Worm (Caenorhabditis elegans) whole organism, L2 larva: Measurements from ENCODE around the gene srw-56.
"Not testable (repeated sequence)": the region's sequence is repeated elsewhere in the genome, so short reads cannot be mapped to it uniquely, and the experiment has no call there.

ENCODE experiments used
- C34F6.9 ChIP-seq: fragments of 150-350 bp; optimal IDR thresholded peaks from 2 replicates; lab custom pipeline; 2014; ENCODE audit warnings: missing biosample characterization, missing genetic modification characterization
- F13H6.1 ChIP-seq: sonication (generic microtip); optimal IDR thresholded peaks from 2 replicates; lab custom pipeline; 2016; ENCODE audit warnings: missing genetic modification characterization, missing compliant biosample characterization
- ZK546.5 ChIP-seq: sonication (generic microtip); optimal IDR thresholded peaks from 2 replicates; lab custom pipeline; 2017; ENCODE audit warnings: missing biosample characterization, missing genetic modification characterization
- alr-1 ChIP-seq: fragments of 150-350 bp; optimal IDR thresholded peaks from 2 replicates; lab custom pipeline; 2014; ENCODE audit warnings: missing biosample characterization, missing genetic modification characterization
- aly-2 ChIP-seq: fragments of 150-350 bp; optimal IDR thresholded peaks from 2 replicates; lab custom pipeline; 2014; ENCODE audit warnings: missing biosample characterization, missing genetic modification characterization
- ama-1 ChIP-seq: fragments of 150-350 bp; optimal IDR thresholded peaks from 2 replicates; lab custom pipeline; 2018; ENCODE audit warnings: inconsistent platforms
- ceh-16 ChIP-seq: fragments of 150-350 bp; optimal IDR thresholded peaks from 2 replicates; lab custom pipeline; 2014; ENCODE audit warnings: missing biosample characterization, missing genetic modification characterization
- ceh-82 ChIP-seq: fragments of 150-350 bp; optimal IDR thresholded peaks from 2 replicates; lab custom pipeline; 2014; ENCODE audit warnings: missing biosample characterization, missing genetic modification characterization
- crh-2 ChIP-seq: sonication (generic microtip); optimal IDR thresholded peaks from 2 replicates; lab custom pipeline; 2017; ENCODE audit warnings: missing biosample characterization, missing genetic modification characterization
- dmd-4 ChIP-seq: sonication (generic microtip); optimal IDR thresholded peaks from 2 replicates; lab custom pipeline; 2017; ENCODE audit warnings: missing biosample characterization, missing genetic modification characterization
- egl-27 ChIP-seq: sonication (generic microtip); optimal IDR thresholded peaks from 3 replicates; lab custom pipeline; 2017; ENCODE audit warnings: missing biosample characterization, missing genetic modification reagents, missing genetic modification characterization
- elt-1 ChIP-seq: fragments of 150-350 bp; optimal IDR thresholded peaks from 2 replicates; lab custom pipeline; 2014; ENCODE audit warnings: missing biosample characterization, missing genetic modification characterization
- elt-3 ChIP-seq: sonication (generic microtip); optimal IDR thresholded peaks from 2 replicates; lab custom pipeline; 2017; ENCODE audit warnings: missing biosample characterization, missing genetic modification characterization
- fos-1 ChIP-seq: fragments of 150-350 bp; optimal IDR thresholded peaks from 2 replicates; lab custom pipeline; 2014; ENCODE audit warnings: missing biosample characterization, missing genetic modification characterization
- gmeb-1 ChIP-seq: fragments of 150-350 bp; optimal IDR thresholded peaks from 2 replicates; lab custom pipeline; 2014; ENCODE audit warnings: missing biosample characterization, missing genetic modification characterization
- lin-13 ChIP-seq: fragments of 150-350 bp; optimal IDR thresholded peaks from 2 replicates; lab custom pipeline; 2014; ENCODE audit warnings: missing biosample characterization, missing genetic modification reagents, missing genetic modification characterization
- lin-39 ChIP-seq: fragments of 150-350 bp; optimal IDR thresholded peaks from 2 replicates; lab custom pipeline; 2014; ENCODE audit warnings: missing biosample characterization, missing genetic modification reagents, missing genetic modification characterization
- lsy-2 ChIP-seq, 2 experiments: fragments of 150-350 bp in 1 of 2; sonication (generic microtip) in 1 of 2; optimal IDR thresholded peaks; 2 replicates each; lab custom pipeline; 2014 to 2017; ENCODE audit warnings: missing biosample characterization in 2 of 2, missing genetic modification characterization in 2 of 2
- mab-5 ChIP-seq: fragments of 150-350 bp; optimal IDR thresholded peaks from 2 replicates; lab custom pipeline; 2014; ENCODE audit warnings: missing biosample characterization, missing genetic modification characterization
- mbf-1 ChIP-seq: sonication (generic microtip); optimal IDR thresholded peaks from 2 replicates; lab custom pipeline; 2017; ENCODE audit warnings: missing biosample characterization, missing genetic modification characterization
- nhr-10 ChIP-seq: sonication (generic microtip); optimal IDR thresholded peaks from 2 replicates; lab custom pipeline; 2017; ENCODE audit warnings: missing biosample characterization, missing genetic modification characterization
- nhr-11 ChIP-seq: fragments of 150-350 bp; optimal IDR thresholded peaks from 2 replicates; lab custom pipeline; 2014; ENCODE audit warnings: missing biosample characterization, missing genetic modification characterization
- nhr-12 ChIP-seq: fragments of 150-350 bp; optimal IDR thresholded peaks from 2 replicates; lab custom pipeline; 2014; ENCODE audit warnings: missing biosample characterization, missing genetic modification characterization
- nhr-21 ChIP-seq: fragments of 150-350 bp; optimal IDR thresholded peaks from 2 replicates; lab custom pipeline; 2014; ENCODE audit warnings: missing biosample characterization, missing genetic modification characterization
- nhr-237 ChIP-seq: fragments of 150-350 bp; optimal IDR thresholded peaks from 2 replicates; lab custom pipeline; 2014; ENCODE audit warnings: missing biosample characterization, missing genetic modification characterization
- nhr-77 ChIP-seq: fragments of 150-350 bp; optimal IDR thresholded peaks from 2 replicates; lab custom pipeline; 2014; ENCODE audit warnings: missing biosample characterization, missing genetic modification characterization
- sem-4 ChIP-seq: fragments of 150-350 bp; optimal IDR thresholded peaks from 2 replicates; lab custom pipeline; 2014; ENCODE audit warnings: missing biosample characterization, missing genetic modification reagents, missing genetic modification characterization
- sma-3 ChIP-seq: sonication (generic microtip); optimal IDR thresholded peaks from 2 replicates; lab custom pipeline; 2016; ENCODE audit warnings: missing genetic modification reagents, missing genetic modification characterization, missing compliant biosample characterization
- sma-9 ChIP-seq, 2 experiments: fragments of 150-350 bp in 1 of 2; sonication (generic microtip) in 1 of 2; optimal IDR thresholded peaks; 2 replicates each; lab custom pipeline; 2014 to 2016; ENCODE audit warnings: missing genetic modification characterization in 2 of 2, mild to moderate bottlenecking in 1 of 2, missing biosample characterization in 1 of 2, missing compliant biosample characterization in 1 of 2, missing genetic modification reagents in 1 of 2, moderate library complexity in 1 of 2
- snpc-4 ChIP-seq: fragments of 150-350 bp; optimal IDR thresholded peaks from 2 replicates; lab custom pipeline; 2014; ENCODE audit warnings: missing biosample characterization, missing genetic modification characterization
- unc-39 ChIP-seq: fragments of 150-350 bp; optimal IDR thresholded peaks from 2 replicates; lab custom pipeline; 2014; ENCODE audit warnings: missing biosample characterization, missing genetic modification characterization
- unc-55 ChIP-seq: fragments of 150-350 bp; sonication (generic microtip); optimal IDR thresholded peaks from 3 replicates; lab custom pipeline; 2014; ENCODE audit warnings: missing biosample characterization, missing genetic modification reagents, missing genetic modification characterization
- zag-1 ChIP-seq: fragments of 150-350 bp; optimal IDR thresholded peaks from 2 replicates; lab custom pipeline; 2014; ENCODE audit warnings: missing biosample characterization, missing genetic modification characterization

srw-56 gene

ce11 chrV:15996655-15997186 is 44.1 kb upstream of the srw-56 start, which contains the start of the genes C06C6.9 and C06C6.8:
C06C6.9 (minus strand) TSS chrV:15996755.
C06C6.8 (plus strand) TSS chrV:15997136.
- no peak for TF ChIP-seq lsy-2 (tag; optimal IDR thresholded peaks at IDR 0.05; lab: Kevin White, UChicago)
- no peak for TF ChIP-seq fos-1
- no peak for TF ChIP-seq nhr-10 (tag; lab: Kevin White, UChicago)
- no peak for TF ChIP-seq sem-4 (tag; lab: Kevin White, UChicago)
- TF ChIP-seq elt-3 (tag; lab: Kevin White, UChicago): no peak
- TF ChIP-seq mbf-1 (tag; lab: Kevin White, UChicago): no peak
- no peak for TF ChIP-seq dmd-4 (tag; lab: Kevin White, UChicago)
- TF ChIP-seq unc-55 (GFP tag; lab: Kevin White, UChicago): no peak
- TF ChIP-seq sma-9 (GFP tag; optimal IDR thresholded peaks at IDR 0.05; lab: Kevin White, UChicago): no peak
- TF ChIP-seq sma-9 (tag; optimal IDR thresholded peaks at IDR 0.05; lab: Kevin White, UChicago): no peak
- no peak for TF ChIP-seq lin-39 (tag; lab: Kevin White, UChicago)
- TF ChIP-seq C34F6.9 (tag; lab: Kevin White, UChicago): no peak

- not testable (repeated sequence) for TF ChIP-seq zag-1; nhr-10 (tag; lab: Kevin White, UChicago); ama-1 (lab: Kevin White, UChicago)
These were observed 39.2 kb upstream of the srw-56 start, which contains the start of gene C06C6.7 for ce11 chrV:15991850-15992249. C06C6.7 (plus strand) TSS chrV:15992150.

ce11 chrV:15988074-15988473 is 35.4 kb upstream of the srw-56 start, which contains the start of gene F36G9.15:
F36G9.15 (minus strand) TSS chrV:15988174.
- TF ChIP-seq egl-27 (tag; lab: Kevin White, UChicago) (no peak), mbf-1 (tag; lab: Kevin White, UChicago) (no peak), alr-1 (tag; lab: Kevin White, UChicago) (no peak), elt-1 (tag; lab: Kevin White, UChicago) (no peak), ZK546.5 (tag; lab: Kevin White, UChicago) (no peak), gmeb-1 (tag; lab: Kevin White, UChicago) (no peak), mab-5 (tag; lab: Kevin White, UChicago) (no peak), nhr-21 (tag; lab: Kevin White, UChicago) (no peak), fos-1 (no peak), sma-9 (GFP tag; optimal IDR thresholded peaks at IDR 0.05; lab: Kevin White, UChicago) (no peak), sma-9 (tag; optimal IDR thresholded peaks at IDR 0.05; lab: Kevin White, UChicago) (no peak), crh-2 (tag; lab: Kevin White, UChicago) (no peak), C34F6.9 (tag; lab: Kevin White, UChicago) (no peak)
- TF ChIP-seq, all 48 proteins: peak for 0

- TF ChIP-seq snpc-4 (tag; lab: Kevin White, UChicago) (peak; percentile 56), fos-1 (peak; percentile 36), nhr-237 (tag; lab: Kevin White, UChicago) (no peak), nhr-11 (tag; lab: Kevin White, UChicago) (no peak)
- TF ChIP-seq, all 48 proteins: peak for 2
These were observed 30.2 kb upstream of the srw-56 start, which contains the start of the genes fbxa-99 and F36G9.13 for ce11 chrV:15982733-15983344. fbxa-99 (minus strand) TSS chrV:15982854. F36G9.13 (plus strand) TSS chrV:15983294.

- TF ChIP-seq elt-1 (tag; lab: Kevin White, UChicago): no peak
- TF ChIP-seq fos-1: peak; percentile 76
These were observed 25.6 kb upstream of the srw-56 start, which contains the start of gene oac-20 for ce11 chrV:15978232-15978764. oac-20 (plus strand) TSS chrV:15978714.

- TF ChIP-seq ceh-82 (tag; lab: Kevin White, UChicago) (no peak), zag-1 (no peak), lin-13 (GFP tag; lab: Kevin White, UChicago) (no peak), sma-3 (GFP tag; lab: Kevin White, UChicago) (no peak), unc-39 (no peak), nhr-10 (tag; lab: Kevin White, UChicago) (no peak), mab-5 (tag; lab: Kevin White, UChicago) (no peak), snpc-4 (tag; lab: Kevin White, UChicago) (no peak), ceh-16 (tag; lab: Kevin White, UChicago) (no peak), elt-1 (tag; lab: Kevin White, UChicago) (no peak), aly-2 (tag; lab: Kevin White, UChicago) (no peak), nhr-12 (tag; lab: Kevin White, UChicago) (no peak), F13H6.1 (tag; lab: Kevin White, UChicago) (no peak), nhr-77 (tag; lab: Kevin White, UChicago) (no peak), egl-27 (tag; lab: Kevin White, UChicago) (no peak)
These were observed 23.2 kb upstream of the srw-56 start, which contains the start of gene clec-232 for ce11 chrV:15975845-15976244. clec-232 (plus strand) TSS chrV:15976145.
